Worm (Caenorhabditis elegans) whole organism, midembryonic: ENCODE measurements around the gene dnpp-1.

Experiments used
- T22C8.4 ChIP-seq: fragments of 200-800 bp; sonication (Bioruptor generic); IDR thresholded peaks from 2 replicates; pipeline ENCODE4 v1.3.6; 2022; ENCODE audit warnings: missing genetic modification characterization, missing compliant biosample characterization
- cog-1 ChIP-seq: sonication (generic microtip); optimal IDR thresholded peaks from 2 replicates; lab custom pipeline; 2016; ENCODE audit warnings: missing genetic modification characterization, missing compliant biosample characterization
- flt-1 ChIP-seq: fragments of 200-800 bp; sonication (Bioruptor generic); IDR thresholded peaks from 2 replicates; pipeline ENCODE4 v1.3.6; 2022; ENCODE audit warnings: missing genetic modification characterization, missing compliant biosample characterization
- klf-2 ChIP-seq: fragments of 200-800 bp; sonication (Bioruptor generic); conservative IDR thresholded peaks from 2 replicates; pipeline ENCODE4 v1.3.6; 2022; ENCODE audit warnings: missing genetic modification reagents, missing genetic modification characterization, missing compliant biosample characterization
- med-1 ChIP-seq: sonication (generic microtip); optimal IDR thresholded peaks from 2 replicates; lab custom pipeline; 2017; ENCODE audit warnings: missing genetic modification characterization, mild to moderate bottlenecking, missing compliant biosample characterization, antibody characterized with exemption, missing genetic modification reagents; ENCODE audit not compliant: insufficient read depth
- ref-1 ChIP-seq: fragments of 200-800 bp; sonication (Bioruptor generic); conservative IDR thresholded peaks from 2 replicates; pipeline ENCODE4 v1.3.6; 2022; ENCODE audit warnings: missing genetic modification reagents, missing genetic modification characterization, missing compliant biosample characterization
- tab-1 ChIP-seq: fragments of 200-800 bp; sonication (Bioruptor generic); IDR thresholded peaks from 2 replicates; pipeline ENCODE4 v1.3.6; 2022; ENCODE audit warnings: missing genetic modification characterization, missing compliant biosample characterization
- ztf-23 ChIP-seq: fragments of 200-800 bp; sonication (Bioruptor generic); IDR thresholded peaks from 2 replicates; pipeline ENCODE4 v1.3.6; 2022; ENCODE audit warnings: missing genetic modification reagents, missing genetic modification characterization, missing compliant biosample characterization
- ztf-29 ChIP-seq: fragments of 200-800 bp; sonication (Bioruptor generic); IDR thresholded peaks from 2 replicates; pipeline ENCODE4 v1.3.6; 2022; ENCODE audit warnings: missing genetic modification reagents, missing genetic modification characterization, missing compliant biosample characterization

Gene dnpp-1

DNA sequence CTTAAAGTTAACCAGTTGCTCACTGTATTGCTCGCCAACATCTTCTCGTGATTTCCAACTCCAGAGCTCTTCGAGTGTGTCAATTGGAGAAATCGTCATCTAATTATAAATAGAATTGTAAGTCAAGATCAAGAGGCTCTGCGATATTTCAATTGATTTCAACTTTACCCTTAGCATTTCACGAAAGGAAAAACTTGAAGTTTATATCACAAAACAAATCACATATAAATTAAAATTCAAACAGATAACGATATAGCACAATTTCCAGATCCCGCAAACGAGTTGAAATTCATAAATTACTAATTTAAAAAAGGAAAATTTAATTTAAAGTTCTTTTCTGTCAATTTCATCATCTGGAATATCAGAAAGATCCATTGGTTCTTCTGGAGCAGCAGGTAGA lies 4.8 kb upstream of the dnpp-1 start, which contains the start of gene eng-1:
Gene eng-1 (minus strand): TSS at position 101 of the 400 bp plus-strand sequence.
- TF ChIP-seq ztf-23 (GFP tag; lab: Robert Waterston, UW) (no peak), flt-1 (GFP tag; lab: Robert Waterston, UW) (no peak), med-1 (no peak), ref-1 (no peak), T22C8.4 (GFP tag; lab: Robert Waterston, UW) (no peak), cog-1 (no peak), ztf-29 (no peak), tab-1 (GFP tag; lab: Robert Waterston, UW) (no peak), klf-2 (GFP tag; lab: Robert Waterston, UW) (no peak)

ce11 chrIII:5864270-5864669 lies 667 bp upstream of the dnpp-1 start, which contains the start of gene rabn-5:
rabn-5 (plus strand) TSS chrIII:5864553.
- TF ChIP-seq med-1 = no peak
- no peak for TF ChIP-seq ref-1
- TF ChIP-seq ztf-29 = no peak
- no peak for TF ChIP-seq cog-1
- TF ChIP-seq flt-1 (GFP tag; lab: Robert Waterston, UW) = no peak
- TF ChIP-seq T22C8.4 (GFP tag; lab: Robert Waterston, UW) = no peak
- no peak for TF ChIP-seq tab-1 (GFP tag; lab: Robert Waterston, UW)
- no peak for TF ChIP-seq klf-2 (GFP tag; lab: Robert Waterston, UW)
- TF ChIP-seq ztf-23 (GFP tag; lab: Robert Waterston, UW) = no peak

DNA sequence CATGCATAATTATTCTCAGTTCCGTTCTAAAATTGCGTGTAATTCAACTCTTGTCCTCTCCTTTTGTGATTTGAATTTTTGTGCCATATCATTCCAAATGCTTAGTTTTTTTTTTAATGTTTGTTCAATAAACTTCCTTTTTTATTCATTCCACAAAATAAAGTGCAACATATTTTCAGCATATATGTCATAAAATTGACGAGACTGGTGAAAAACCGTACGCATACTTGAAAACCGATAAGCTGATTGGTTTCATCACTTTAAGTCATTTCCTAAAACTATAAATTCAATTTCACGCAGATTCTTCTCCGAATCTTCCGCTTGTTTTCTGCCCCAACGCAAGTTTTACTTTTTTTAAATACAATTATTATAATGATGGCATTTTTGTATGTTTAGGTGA lies 4.6 kb downstream of the dnpp-1 start, which contains the start of gene dpf-4:
Gene dpf-4 (plus strand): TSS at position 301 of the 400 bp plus-strand sequence.
- TF ChIP-seq T22C8.4 (GFP tag; lab: Robert Waterston, UW) (no peak), med-1 (no peak), ztf-23 (GFP tag; lab: Robert Waterston, UW) (no peak), ref-1 (no peak), tab-1 (GFP tag; lab: Robert Waterston, UW) (no peak), cog-1 (no peak), flt-1 (GFP tag; lab: Robert Waterston, UW) (no peak), ztf-29 (no peak), klf-2 (GFP tag; lab: Robert Waterston, UW) (no peak)

DNA sequence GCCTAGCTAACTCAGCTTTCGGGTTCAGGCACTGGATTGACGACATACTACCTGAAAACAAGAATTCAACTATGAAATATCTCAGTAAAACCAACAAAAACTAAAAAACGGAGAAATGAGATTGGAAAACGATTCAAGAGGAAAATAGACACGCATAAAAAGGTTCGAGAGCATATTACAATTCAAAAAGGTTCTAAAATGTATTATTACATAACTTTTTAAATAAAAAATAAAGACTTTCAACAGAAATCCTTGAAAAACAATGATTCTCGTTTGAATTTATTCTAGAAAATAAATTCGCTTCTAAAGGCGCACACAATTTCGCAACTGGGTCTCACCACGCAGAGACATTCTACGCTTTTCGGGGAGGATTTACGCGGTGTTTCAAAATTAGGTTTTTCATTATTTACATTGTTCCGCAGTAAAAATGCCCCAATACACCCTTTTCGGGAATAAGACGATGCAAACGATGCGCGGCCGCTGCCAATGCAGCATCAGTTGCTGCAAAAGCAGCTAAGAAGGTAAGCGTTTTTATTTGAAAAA lies 7.9 kb downstream of the dnpp-1 start, which contains the start of the genes cct-6 and alh-9:
Gene cct-6 (minus strand): TSS at position 51 of the 543 bp plus-strand sequence.
Gene alh-9 (plus strand): TSS at position 382 of the 543 bp plus-strand sequence.
- TF ChIP-seq ztf-23 (GFP tag; lab: Robert Waterston, UW) (no peak), tab-1 (GFP tag; lab: Robert Waterston, UW) (no peak), med-1 (no peak), ztf-29 (no peak), cog-1 (peak; percentile 72), klf-2 (GFP tag; lab: Robert Waterston, UW) (no peak), flt-1 (GFP tag; lab: Robert Waterston, UW) (no peak)

DNA sequence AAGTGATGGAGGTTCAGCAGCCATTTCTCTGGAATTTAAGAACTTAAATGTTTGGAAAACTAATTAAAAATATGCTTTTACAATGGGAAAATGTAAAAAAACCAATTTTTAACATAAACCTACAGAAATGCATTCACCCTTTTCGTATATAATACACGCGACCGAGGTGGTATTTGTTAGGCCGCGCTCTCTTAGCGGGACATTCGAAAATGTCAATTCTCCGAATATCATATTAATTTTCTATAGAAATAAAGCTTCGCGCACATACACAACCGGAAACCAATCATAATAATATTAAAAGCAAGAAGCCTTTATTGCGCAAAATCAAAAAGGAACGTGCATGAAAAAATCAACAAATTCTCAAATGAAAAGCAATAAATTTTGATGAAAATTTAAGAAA lies 10.4 kb downstream of the dnpp-1 start, which contains the start of gene ddx-23:
Gene ddx-23 (minus strand): TSS at position 30 of the 400 bp plus-strand sequence.
- TF ChIP-seq T22C8.4 (GFP tag; lab: Robert Waterston, UW) (no peak), ztf-23 (GFP tag; lab: Robert Waterston, UW) (0 out of 2 replicates have a peak, but pooled peaks have one; percentile 11)

DNA sequence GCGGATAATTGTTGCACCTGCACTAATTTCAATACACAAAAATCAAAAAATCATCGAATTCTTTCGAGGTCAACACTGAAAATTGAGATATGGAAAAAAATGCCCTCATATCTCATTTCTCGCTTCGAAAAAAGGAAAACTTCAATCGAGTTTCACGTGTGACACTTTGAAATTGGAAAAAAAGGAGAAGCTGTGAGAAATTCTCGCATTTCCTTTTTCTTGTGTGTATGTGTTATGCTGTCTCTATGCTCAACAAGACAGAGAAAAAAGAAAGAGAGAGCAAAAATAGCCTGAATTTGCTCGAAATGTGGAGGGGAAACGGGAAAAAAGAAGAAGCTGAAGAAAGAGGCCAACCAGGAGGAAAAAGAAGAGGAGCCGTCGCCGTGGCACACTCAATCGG lies 17.2 kb downstream of the dnpp-1 start:
- TF ChIP-seq T22C8.4 (GFP tag; lab: Robert Waterston, UW) (no peak), klf-2 (GFP tag; lab: Robert Waterston, UW) (no peak), tab-1 (GFP tag; lab: Robert Waterston, UW) (no peak), ztf-23 (GFP tag; lab: Robert Waterston, UW) (no peak), cog-1 (no peak), ref-1 (no peak), ztf-29 (no peak), flt-1 (GFP tag; lab: Robert Waterston, UW) (no peak), med-1 (no peak)

DNA sequence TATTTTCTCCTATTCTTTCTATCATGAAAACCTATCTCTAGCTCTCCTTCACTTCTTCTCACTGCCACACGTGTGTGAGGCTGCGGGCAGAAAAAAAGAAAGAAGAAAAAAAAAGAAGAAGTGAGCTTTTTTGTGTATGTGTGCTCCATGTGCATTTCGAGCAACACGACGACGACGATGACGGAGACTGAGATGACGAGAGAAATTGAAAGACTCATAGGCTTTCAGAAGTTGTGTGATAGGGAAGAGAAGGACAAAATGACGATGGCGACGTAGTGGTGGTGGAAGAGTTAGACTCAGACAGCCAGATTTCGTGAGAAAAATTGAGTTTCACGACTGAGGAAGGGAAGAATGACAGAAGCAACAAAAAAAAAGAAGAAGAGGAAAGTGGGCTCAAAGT lies 18.1 kb downstream of the dnpp-1 start:
- TF ChIP-seq med-1 (no peak), ztf-23 (GFP tag; lab: Robert Waterston, UW) (no peak), cog-1 (no peak), T22C8.4 (GFP tag; lab: Robert Waterston, UW) (no peak), flt-1 (GFP tag; lab: Robert Waterston, UW) (no peak), klf-2 (GFP tag; lab: Robert Waterston, UW) (no peak), tab-1 (GFP tag; lab: Robert Waterston, UW) (no peak), ref-1 (no peak), ztf-29 (no peak)

- TF ChIP-seq med-1 (no peak), flt-1 (GFP tag; lab: Robert Waterston, UW) (no peak), tab-1 (GFP tag; lab: Robert Waterston, UW) (no peak), ztf-29 (no peak)
These were observed 19.9 kb downstream of the dnpp-1 start for ce11 chrIII:5843662-5844061.

- no peak for TF ChIP-seq T22C8.4 (GFP tag; lab: Robert Waterston, UW)
- TF ChIP-seq tab-1 (GFP tag; lab: Robert Waterston, UW) = no peak
- TF ChIP-seq klf-2 (GFP tag; lab: Robert Waterston, UW) = no peak
- TF ChIP-seq ztf-29 = no peak
- no peak for TF ChIP-seq flt-1 (GFP tag; lab: Robert Waterston, UW)
- no peak for TF ChIP-seq med-1
- TF ChIP-seq ztf-23 (GFP tag; lab: Robert Waterston, UW) = no peak
- no peak for TF ChIP-seq ref-1
- no peak for TF ChIP-seq cog-1
These were observed 20.7 kb downstream of the dnpp-1 start for ce11 chrIII:5842920-5843319.

ce11 chrIII:5841676-5842075 lies 21.9 kb downstream of the dnpp-1 start:
- TF ChIP-seq med-1 (no peak), flt-1 (GFP tag; lab: Robert Waterston, UW) (no peak), klf-2 (GFP tag; lab: Robert Waterston, UW) (no peak), ref-1 (no peak), cog-1 (no peak), T22C8.4 (GFP tag; lab: Robert Waterston, UW) (no peak), ztf-23 (GFP tag; lab: Robert Waterston, UW) (no peak), tab-1 (GFP tag; lab: Robert Waterston, UW) (no peak), ztf-29 (no peak)
